Fruit fly (Drosophila melanogaster) whole organism, pupa: ENCODE measurements around the gene ZnT63C.

Experiments
- CG10348 ChIP-seq: fragments of 200-800 bp; sonication (Bioruptor generic); IDR thresholded peaks from 2 replicates; pipeline ENCODE4 v1.3.6; 2022; ENCODE audit warnings: missing biosample characterization, missing genetic modification characterization
- CG12605 ChIP-seq: fragments of 200-800 bp; sonication (Bioruptor generic); IDR thresholded peaks from 2 replicates; pipeline ENCODE4 v1.3.6; 2022; ENCODE audit warnings: missing biosample characterization, missing genetic modification characterization
- CG13204 ChIP-seq: fragments of 200-800 bp; sonication (Bioruptor generic); optimal IDR thresholded peaks from 2 replicates; lab custom pipeline; 2018; ENCODE audit warnings: missing biosample characterization, mild to moderate bottlenecking, missing genetic modification characterization, moderate library complexity
- CG14655 ChIP-seq: fragments of 200-800 bp; sonication (Bioruptor generic); optimal IDR thresholded peaks from 3 replicates; lab custom pipeline; 2017; ENCODE audit warnings: mild to moderate bottlenecking, missing biosample characterization, missing genetic modification reagents, missing genetic modification characterization
- CG15710 ChIP-seq: fragments of 200-800 bp; sonication (Bioruptor generic); optimal IDR thresholded peaks from 2 replicates; lab custom pipeline; 2018; ENCODE audit warnings: missing biosample characterization, mild to moderate bottlenecking, missing genetic modification characterization, moderate library complexity
- CG17806 ChIP-seq: fragments of 200-800 bp; sonication (Bioruptor generic); optimal IDR thresholded peaks from 2 replicates; lab custom pipeline; 2018; ENCODE audit warnings: missing biosample characterization, mild to moderate bottlenecking, missing genetic modification characterization, moderate library complexity
- CG32121 ChIP-seq: fragments of 200-800 bp; sonication (Bioruptor generic); IDR thresholded peaks from 2 replicates; pipeline ENCODE4 v1.3.6; 2022; ENCODE audit warnings: missing biosample characterization, missing genetic modification characterization
- CG34367 ChIP-seq: fragments of 200-800 bp; sonication (Bioruptor generic); optimal IDR thresholded peaks from 2 replicates; lab custom pipeline; 2018; ENCODE audit warnings: missing biosample characterization, mild to moderate bottlenecking, missing genetic modification characterization
- CG4496 ChIP-seq: fragments of 200-800 bp; sonication (Bioruptor generic); IDR thresholded peaks from 3 replicates; pipeline ENCODE4 v1.3.6; 2022; ENCODE audit warnings: missing biosample characterization, missing genetic modification characterization
- CG8159 ChIP-seq: fragments of 200-800 bp; sonication (Bioruptor generic); optimal IDR thresholded peaks from 3 replicates; lab custom pipeline; 2018; ENCODE audit warnings: missing biosample characterization, mild to moderate bottlenecking, missing genetic modification characterization, moderate library complexity
- CG8301 ChIP-seq: fragments of 200-800 bp; sonication (Bioruptor generic); optimal IDR thresholded peaks from 2 replicates; lab custom pipeline; 2018; ENCODE audit warnings: missing biosample characterization, mild to moderate bottlenecking, missing genetic modification characterization
- CG9948 ChIP-seq: fragments of 200-800 bp; sonication (Bioruptor generic); optimal IDR thresholded peaks from 2 replicates; lab custom pipeline; 2018; ENCODE audit warnings: missing biosample characterization, mild to moderate bottlenecking, missing genetic modification characterization, moderate library complexity
- D1 ChIP-seq: fragments of 200-800 bp; sonication (Bioruptor generic); optimal IDR thresholded peaks from 2 replicates; lab custom pipeline; 2018; ENCODE audit warnings: missing biosample characterization, mild to moderate bottlenecking, missing genetic modification characterization, moderate library complexity
- EcR ChIP-seq: fragments of 200-800 bp; sonication (Bioruptor generic); optimal IDR thresholded peaks from 3 replicates; lab custom pipeline; 2019; ENCODE audit warnings: missing biosample characterization, missing genetic modification characterization, mild to moderate bottlenecking, moderate library complexity, missing genetic modification reagents
- Ets98B ChIP-seq: fragments of 200-800 bp; sonication (Bioruptor generic); IDR thresholded peaks from 2 replicates; pipeline ENCODE4 v1.3.6; 2022; ENCODE audit warnings: missing biosample characterization, missing genetic modification characterization
- Pif1A ChIP-seq: fragments of 200-800 bp; sonication (Bioruptor generic); optimal IDR thresholded peaks from 3 replicates; lab custom pipeline; 2016; ENCODE audit warnings: missing biosample characterization, missing genetic modification characterization
- Pif1B ChIP-seq: fragments of 200-800 bp; sonication (Bioruptor generic); optimal IDR thresholded peaks from 3 replicates; lab custom pipeline; 2016; ENCODE audit warnings: missing biosample characterization, missing genetic modification characterization
- Snoo ChIP-seq: fragments of 200-800 bp; sonication (Bioruptor generic); optimal IDR thresholded peaks from 3 replicates; lab custom pipeline; 2017; ENCODE audit warnings: missing biosample characterization, mild to moderate bottlenecking, missing genetic modification characterization, inconsistent platforms
- fd96Ca ChIP-seq: fragments of 200-800 bp; sonication (Bioruptor generic); IDR thresholded peaks from 3 replicates; pipeline ENCODE4 v1.3.6; 2022; ENCODE audit warnings: missing biosample characterization, missing genetic modification characterization
- gl ChIP-seq: fragments of 200-800 bp; sonication (Bioruptor generic); optimal IDR thresholded peaks from 2 replicates; lab custom pipeline; 2018; ENCODE audit warnings: missing biosample characterization, mild to moderate bottlenecking, missing genetic modification characterization
- rn ChIP-seq: fragments of 200-800 bp; sonication (Bioruptor generic); IDR thresholded peaks from 2 replicates; pipeline ENCODE4 v1.3.6; 2022; ENCODE audit warnings: missing biosample characterization, missing genetic modification characterization

The ZnT63C gene

dm6 chr3L:3338028-3338855 is 34.7 kb downstream of the ZnT63C start:
- TF ChIP-seq CG17806 (tag; lab: Kevin White, UChicago) (peak; percentile 43), rn (GFP tag; lab: Robert Waterston, UW) (no peak), gl (no peak), CG9948 (tag; lab: Kevin White, UChicago) (peak; percentile 55), CG13204 (GFP tag; lab: Kevin White, UChicago) (peak; percentile 35), CG15710 (tag; lab: Kevin White, UChicago) (peak; percentile 70), CG14655 (GFP tag; lab: Kevin White, UChicago) (no peak), CG34367 (peak; percentile 31), fd96Ca (GFP tag; lab: Robert Waterston, UW) (no peak), Pif1A (GFP tag; lab: Kevin White, UChicago) (no peak), CG10348 (GFP tag; lab: Robert Waterston, UW) (no peak), Ets98B (GFP tag; lab: Robert Waterston, UW) (no peak), CG8301 (tag; lab: Kevin White, UChicago) (peak; percentile 27), CG8159 (tag; lab: Kevin White, UChicago) (peak; percentile 62), CG4496 (GFP tag; lab: Robert Waterston, UW) (no peak; the same call in 2 of the 3 replicates), CG12605 (no peak), Snoo (tag; lab: Kevin White, UChicago) (no peak), Pif1B (GFP tag; lab: Kevin White, UChicago) (no peak), EcR (GFP tag; lab: Kevin White, UChicago) (peak; percentile 70)

- TF ChIP-seq CG12605: peak; percentile 66
- TF ChIP-seq Ets98B (GFP tag; lab: Robert Waterston, UW): peak; percentile 47
- TF ChIP-seq D1 (tag; lab: Kevin White, UChicago): no peak
- TF ChIP-seq rn (GFP tag; lab: Robert Waterston, UW): no peak
- peak; percentile 78 for TF ChIP-seq CG17806 (tag; lab: Kevin White, UChicago)
- TF ChIP-seq CG13204 (GFP tag; lab: Kevin White, UChicago): no peak
- peak; percentile 11 for TF ChIP-seq CG34367
- TF ChIP-seq CG14655 (GFP tag; lab: Kevin White, UChicago): peak; percentile 89
- TF ChIP-seq CG10348 (GFP tag; lab: Robert Waterston, UW): no peak
- no peak for TF ChIP-seq Snoo (tag; lab: Kevin White, UChicago)
- TF ChIP-seq Pif1A (GFP tag; lab: Kevin White, UChicago): peak; percentile 55
- TF ChIP-seq Pif1B (GFP tag; lab: Kevin White, UChicago): peak; percentile 17
- peak; percentile 83 for TF ChIP-seq CG8159 (tag; lab: Kevin White, UChicago)
- TF ChIP-seq CG9948 (tag; lab: Kevin White, UChicago): peak; percentile 63
- peak; percentile 55 for TF ChIP-seq CG32121
- peak; percentile 65 for TF ChIP-seq CG15710 (tag; lab: Kevin White, UChicago)
- no peak for TF ChIP-seq EcR (GFP tag; lab: Kevin White, UChicago)
- peak; percentile 33; the same call in 1 of the 3 replicates for TF ChIP-seq CG4496 (GFP tag; lab: Robert Waterston, UW)
- TF ChIP-seq fd96Ca (GFP tag; lab: Robert Waterston, UW): peak; percentile 39; the same call in 2 of the 3 replicates
- TF ChIP-seq CG8301 (tag; lab: Kevin White, UChicago): peak; percentile 83
- peak; percentile 53 for TF ChIP-seq gl
Measured at dm6 chr3L:3338882-3339590, 35.5 kb downstream of the ZnT63C start.

- TF ChIP-seq Pif1B (GFP tag; lab: Kevin White, UChicago) (no peak), CG13204 (GFP tag; lab: Kevin White, UChicago) (no peak), Ets98B (GFP tag; lab: Robert Waterston, UW) (no peak), CG8159 (tag; lab: Kevin White, UChicago) (no peak), EcR (GFP tag; lab: Kevin White, UChicago) (no peak), CG10348 (GFP tag; lab: Robert Waterston, UW) (no peak), gl (no peak)
- TF ChIP-seq, all 21 proteins: peak for 0
Measured at dm6 chr3L:3339695-3340226, 36.3 kb downstream of the ZnT63C start.

dm6 chr3L:3342307-3342940 is 38.9 kb downstream of the ZnT63C start:
- TF ChIP-seq CG32121 (no peak), CG34367 (peak; percentile 61), rn (GFP tag; lab: Robert Waterston, UW) (no peak), CG9948 (tag; lab: Kevin White, UChicago) (peak; percentile 69), CG13204 (GFP tag; lab: Kevin White, UChicago) (peak; percentile 26), CG15710 (tag; lab: Kevin White, UChicago) (peak; percentile 64), fd96Ca (GFP tag; lab: Robert Waterston, UW) (no peak), CG10348 (GFP tag; lab: Robert Waterston, UW) (no peak), CG12605 (no peak), CG14655 (GFP tag; lab: Kevin White, UChicago) (peak; percentile 64), Ets98B (GFP tag; lab: Robert Waterston, UW) (no peak), CG8301 (tag; lab: Kevin White, UChicago) (peak; percentile 48), CG17806 (tag; lab: Kevin White, UChicago) (peak; percentile 61), EcR (GFP tag; lab: Kevin White, UChicago) (peak; percentile 22), Pif1A (GFP tag; lab: Kevin White, UChicago) (peak; percentile 64), CG4496 (GFP tag; lab: Robert Waterston, UW) (no peak), gl (peak; percentile 6), Snoo (tag; lab: Kevin White, UChicago) (peak; percentile 76), CG8159 (tag; lab: Kevin White, UChicago) (peak; percentile 67), Pif1B (GFP tag; lab: Kevin White, UChicago) (peak; percentile 51)
